Fruit fly (Drosophila melanogaster) whole organism, prepupa: Measurements from ENCODE around the gene CG44037.

ENCODE experiments used
- CG10631 ChIP-seq: fragments of 200-800 bp; sonication (Bioruptor generic); optimal IDR thresholded peaks from 2 replicates; lab custom pipeline; 2016; ENCODE audit warnings: missing biosample characterization, missing genetic modification characterization
- CG10669 ChIP-seq: fragments of 200-800 bp; sonication (Bioruptor generic); optimal IDR thresholded peaks from 3 replicates; lab custom pipeline; 2018; ENCODE audit warnings: missing biosample characterization, mild to moderate bottlenecking, missing genetic modification characterization, moderate library complexity
- CG11294 ChIP-seq: fragments of 200-800 bp; sonication (Bioruptor generic); IDR thresholded peaks from 2 replicates; pipeline ENCODE4 v1.3.6; 2022; ENCODE audit warnings: missing biosample characterization, missing genetic modification characterization
- CG11762 ChIP-seq: fragments of 200-800 bp; sonication (Bioruptor generic); optimal IDR thresholded peaks from 3 replicates; lab custom pipeline; 2016; ENCODE audit warnings: missing biosample characterization, missing genetic modification characterization; ENCODE audit not compliant: insufficient read depth
- CG11902 ChIP-seq: fragments of 200-800 bp; sonication (Bioruptor generic); optimal IDR thresholded peaks from 3 replicates; lab custom pipeline; 2016; ENCODE audit warnings: missing biosample characterization, missing genetic modification characterization
- CG15336 ChIP-seq: fragments of 200-800 bp; sonication (Bioruptor generic); IDR thresholded peaks from 2 replicates; pipeline ENCODE4 v1.3.6; 2022; ENCODE audit warnings: missing biosample characterization, missing genetic modification characterization
- CG1621 ChIP-seq: fragments of 200-800 bp; sonication (Bioruptor generic); optimal IDR thresholded peaks from 3 replicates; lab custom pipeline; 2018; ENCODE audit warnings: missing biosample characterization, mild to moderate bottlenecking, missing genetic modification characterization
- CG16779 ChIP-seq: fragments of 200-800 bp; sonication (Bioruptor generic); optimal IDR thresholded peaks from 3 replicates; lab custom pipeline; 2017; ENCODE audit warnings: missing biosample characterization, mild to moderate bottlenecking, missing genetic modification characterization
- CG3032 ChIP-seq: fragments of 200-800 bp; optimal IDR thresholded peaks from 2 replicates; lab custom pipeline; 2019; ENCODE audit warnings: missing biosample characterization, mild to moderate bottlenecking, missing genetic modification characterization, moderate library complexity
- CG31627 ChIP-seq: fragments of 200-800 bp; sonication (Bioruptor generic); optimal IDR thresholded peaks from 3 replicates; lab custom pipeline; 2016; ENCODE audit warnings: missing biosample characterization, missing genetic modification characterization
- CG32006 ChIP-seq: fragments of 200-800 bp; sonication (Bioruptor generic); optimal IDR thresholded peaks from 3 replicates; lab custom pipeline; 2017; ENCODE audit warnings: missing biosample characterization, mild to moderate bottlenecking, missing genetic modification characterization
- CG34406 ChIP-seq: fragments of 200-800 bp; sonication (Bioruptor generic); optimal IDR thresholded peaks from 3 replicates; lab custom pipeline; 2016; ENCODE audit warnings: missing biosample characterization, missing genetic modification characterization
- CG3919 ChIP-seq: fragments of 200-800 bp; sonication (Bioruptor generic); optimal IDR thresholded peaks from 3 replicates; lab custom pipeline; 2016; ENCODE audit warnings: missing biosample characterization, missing genetic modification characterization
- CG4318 ChIP-seq: fragments of 200-800 bp; sonication (Bioruptor generic); optimal IDR thresholded peaks from 3 replicates; lab custom pipeline; 2017; ENCODE audit warnings: missing biosample characterization, mild to moderate bottlenecking, missing genetic modification characterization
- CG6163 ChIP-seq: fragments of 200-800 bp; sonication (Bioruptor generic); IDR thresholded peaks from 3 replicates; pipeline ENCODE4 v1.3.6; 2022; ENCODE audit warnings: missing biosample characterization, missing genetic modification characterization
- CG6276 ChIP-seq: fragments of 200-800 bp; sonication (Bioruptor generic); optimal IDR thresholded peaks from 2 replicates; lab custom pipeline; 2017; ENCODE audit warnings: missing biosample characterization, mild to moderate bottlenecking, missing genetic modification characterization
- CG6792 ChIP-seq: fragments of 200-800 bp; sonication (Bioruptor generic); optimal IDR thresholded peaks from 3 replicates; lab custom pipeline; 2016; ENCODE audit warnings: missing biosample characterization, missing genetic modification characterization
- CG6808 ChIP-seq: fragments of 200-800 bp; sonication (Bioruptor generic); optimal IDR thresholded peaks from 3 replicates; lab custom pipeline; 2017; ENCODE audit warnings: missing biosample characterization, missing genetic modification characterization, mild to moderate bottlenecking, moderate library complexity, missing genetic modification reagents
- CG6854 ChIP-seq: fragments of 200-800 bp; sonication (Bioruptor generic); optimal IDR thresholded peaks from 2 replicates; lab custom pipeline; 2017; ENCODE audit warnings: missing biosample characterization, mild to moderate bottlenecking, missing genetic modification characterization
- CG7368 ChIP-seq: fragments of 200-800 bp; sonication (Bioruptor generic); optimal IDR thresholded peaks from 3 replicates; lab custom pipeline; 2016; ENCODE audit warnings: missing biosample characterization, missing genetic modification characterization
- CG8319 ChIP-seq: fragments of 200-800 bp; sonication (Bioruptor generic); optimal IDR thresholded peaks from 3 replicates; lab custom pipeline; 2016; ENCODE audit warnings: missing biosample characterization, missing genetic modification characterization
- CG8632 ChIP-seq: fragments of 200-800 bp; sonication (Bioruptor generic); optimal IDR thresholded peaks from 3 replicates; lab custom pipeline; 2016; ENCODE audit warnings: missing biosample characterization, missing genetic modification characterization
- CG9139 ChIP-seq: fragments of 200-800 bp; sonication (Bioruptor generic); optimal IDR thresholded peaks from 3 replicates; lab custom pipeline; 2017; ENCODE audit warnings: missing biosample characterization, mild to moderate bottlenecking, missing genetic modification characterization
- Eip75B ChIP-seq: fragments of 200-800 bp; sonication (Bioruptor generic); optimal IDR thresholded peaks from 3 replicates; lab custom pipeline; 2016; ENCODE audit warnings: missing biosample characterization, missing genetic modification characterization
- Eip78C ChIP-seq: fragments of 200-800 bp; sonication (Bioruptor generic); peaks from one replicate; lab custom pipeline; 2016; ENCODE audit warnings: missing biosample characterization, missing genetic modification characterization
- Eip93F ChIP-seq: fragments of 200-800 bp; sonication (Bioruptor generic); optimal IDR thresholded peaks from 2 replicates; lab custom pipeline; 2016; ENCODE audit warnings: missing biosample characterization, mild to moderate bottlenecking, missing genetic modification characterization
- Ets96B ChIP-seq: fragments of 200-800 bp; optimal IDR thresholded peaks from 2 replicates; lab custom pipeline; 2019; ENCODE audit warnings: missing biosample characterization, mild to moderate bottlenecking, missing genetic modification characterization, moderate library complexity
- Gug ChIP-seq: fragments of 200-800 bp; sonication (Bioruptor generic); IDR thresholded peaks from 2 replicates; pipeline ENCODE4 v1.3.6; 2022; ENCODE audit warnings: missing biosample characterization, missing genetic modification characterization
- Hr38 ChIP-seq: sonication (Bioruptor generic); optimal IDR thresholded peaks from 2 replicates; lab custom pipeline; 2016; ENCODE audit warnings: missing biosample characterization, missing genetic modification characterization
- Hr39 ChIP-seq: fragments of 200-800 bp; sonication (Bioruptor generic); optimal IDR thresholded peaks from 2 replicates; lab custom pipeline; 2016; ENCODE audit warnings: missing biosample characterization, missing genetic modification characterization
- Hr4 ChIP-seq: fragments of 200-800 bp; sonication (Bioruptor generic); optimal IDR thresholded peaks from 3 replicates; lab custom pipeline; 2016; ENCODE audit warnings: missing biosample characterization, missing genetic modification characterization
- Lpt ChIP-seq: fragments of 200-800 bp; sonication (Bioruptor generic); optimal IDR thresholded peaks from 3 replicates; lab custom pipeline; 2016; ENCODE audit warnings: missing biosample characterization, missing genetic modification characterization
- Smox ChIP-seq: fragments of 200-800 bp; sonication (Bioruptor generic); optimal IDR thresholded peaks from 3 replicates; lab custom pipeline; 2016; ENCODE audit warnings: missing biosample characterization, missing genetic modification characterization
- Sox102F ChIP-seq: fragments of 200-800 bp; sonication (Bioruptor generic); optimal IDR thresholded peaks from 2 replicates; lab custom pipeline; 2016; ENCODE audit warnings: missing biosample characterization, mild to moderate bottlenecking, missing genetic modification characterization
- Sox14 ChIP-seq: fragments of 200-800 bp; sonication (Bioruptor generic); optimal IDR thresholded peaks from 3 replicates; lab custom pipeline; 2016; ENCODE audit warnings: missing biosample characterization, missing genetic modification characterization
- Sox15 ChIP-seq: fragments of 200-800 bp; sonication (Bioruptor generic); optimal IDR thresholded peaks from 3 replicates; lab custom pipeline; 2016; ENCODE audit warnings: missing biosample characterization, missing genetic modification characterization
- achi ChIP-seq: fragments of 200-800 bp; sonication (Bioruptor generic); optimal IDR thresholded peaks from 3 replicates; lab custom pipeline; 2016; ENCODE audit warnings: missing biosample characterization, missing genetic modification characterization
- acj6 ChIP-seq: fragments of 200-800 bp; sonication (Bioruptor generic); optimal IDR thresholded peaks from 3 replicates; lab custom pipeline; 2016; ENCODE audit warnings: missing biosample characterization, missing genetic modification characterization
- cyc ChIP-seq: fragments of 200-800 bp; sonication (Bioruptor generic); optimal IDR thresholded peaks from 3 replicates; lab custom pipeline; 2016; ENCODE audit warnings: missing biosample characterization, missing genetic modification characterization
- dac ChIP-seq: fragments of 200-800 bp; sonication (Bioruptor generic); optimal IDR thresholded peaks from 2 replicates; lab custom pipeline; 2017; ENCODE audit warnings: missing biosample characterization, mild to moderate bottlenecking, missing genetic modification characterization
- dsx ChIP-seq: fragments of 200-800 bp; optimal IDR thresholded peaks from 3 replicates; lab custom pipeline; 2019; ENCODE audit warnings: missing biosample characterization, mild to moderate bottlenecking, missing genetic modification characterization, moderate library complexity; ENCODE audit not compliant: poor library complexity, severe bottlenecking
- esn ChIP-seq: fragments of 200-800 bp; sonication (Bioruptor generic); optimal IDR thresholded peaks from 2 replicates; lab custom pipeline; 2016; ENCODE audit warnings: missing biosample characterization, mild to moderate bottlenecking, missing genetic modification characterization, moderate library complexity
- fd59A ChIP-seq: fragments of 200-800 bp; sonication (Bioruptor generic); optimal IDR thresholded peaks from 2 replicates; lab custom pipeline; 2017; ENCODE audit warnings: missing biosample characterization, mild to moderate bottlenecking, missing genetic modification characterization, missing genetic modification reagents
- fd85E ChIP-seq: fragments of 200-800 bp; sonication (Bioruptor generic); optimal IDR thresholded peaks from 3 replicates; lab custom pipeline; 2016; ENCODE audit warnings: missing biosample characterization, missing genetic modification characterization
- lz ChIP-seq: fragments of 200-800 bp; sonication (Bioruptor generic); optimal IDR thresholded peaks from 3 replicates; lab custom pipeline; 2016; ENCODE audit warnings: missing biosample characterization, missing genetic modification characterization
- net ChIP-seq: fragments of 200-800 bp; sonication (Bioruptor generic); optimal IDR thresholded peaks from 3 replicates; lab custom pipeline; 2016; ENCODE audit warnings: missing biosample characterization, missing genetic modification characterization
- salr ChIP-seq, 2 experiments: fragments of 200-800 bp; sonication (Bioruptor generic); optimal IDR thresholded peaks; 3 replicates each; lab custom pipeline; 2016 to 2018; ENCODE audit warnings: missing biosample characterization in 2 of 2, missing genetic modification characterization in 2 of 2, mild to moderate bottlenecking in 1 of 2
- spab ChIP-seq: fragments of 200-800 bp; sonication (Bioruptor generic); optimal IDR thresholded peaks from 2 replicates; lab custom pipeline; 2017; ENCODE audit warnings: missing biosample characterization, mild to moderate bottlenecking, missing genetic modification characterization, missing genetic modification reagents
- ss ChIP-seq, 2 experiments: fragments of 200-800 bp; sonication (Bioruptor generic); optimal IDR thresholded peaks; 2 replicates in 1 of 2; 3 replicates in 1 of 2; lab custom pipeline; 2017 to 2018; ENCODE audit warnings: mild to moderate bottlenecking in 2 of 2, missing biosample characterization in 2 of 2, missing genetic modification characterization in 2 of 2, moderate library complexity in 1 of 2
- svp ChIP-seq: fragments of 200-800 bp; sonication (Bioruptor generic); peaks from one replicate; lab custom pipeline; 2016; ENCODE audit warnings: missing biosample characterization, missing genetic modification characterization
- topi ChIP-seq: fragments of 200-800 bp; sonication (Bioruptor generic); optimal IDR thresholded peaks from 3 replicates; lab custom pipeline; 2016; ENCODE audit warnings: missing biosample characterization, missing genetic modification characterization
- vri ChIP-seq: fragments of 200-800 bp; sonication (Bioruptor generic); optimal IDR thresholded peaks from 3 replicates; lab custom pipeline; 2016; ENCODE audit warnings: missing biosample characterization, mild to moderate bottlenecking, missing genetic modification characterization

The CG44037 gene

DNA sequence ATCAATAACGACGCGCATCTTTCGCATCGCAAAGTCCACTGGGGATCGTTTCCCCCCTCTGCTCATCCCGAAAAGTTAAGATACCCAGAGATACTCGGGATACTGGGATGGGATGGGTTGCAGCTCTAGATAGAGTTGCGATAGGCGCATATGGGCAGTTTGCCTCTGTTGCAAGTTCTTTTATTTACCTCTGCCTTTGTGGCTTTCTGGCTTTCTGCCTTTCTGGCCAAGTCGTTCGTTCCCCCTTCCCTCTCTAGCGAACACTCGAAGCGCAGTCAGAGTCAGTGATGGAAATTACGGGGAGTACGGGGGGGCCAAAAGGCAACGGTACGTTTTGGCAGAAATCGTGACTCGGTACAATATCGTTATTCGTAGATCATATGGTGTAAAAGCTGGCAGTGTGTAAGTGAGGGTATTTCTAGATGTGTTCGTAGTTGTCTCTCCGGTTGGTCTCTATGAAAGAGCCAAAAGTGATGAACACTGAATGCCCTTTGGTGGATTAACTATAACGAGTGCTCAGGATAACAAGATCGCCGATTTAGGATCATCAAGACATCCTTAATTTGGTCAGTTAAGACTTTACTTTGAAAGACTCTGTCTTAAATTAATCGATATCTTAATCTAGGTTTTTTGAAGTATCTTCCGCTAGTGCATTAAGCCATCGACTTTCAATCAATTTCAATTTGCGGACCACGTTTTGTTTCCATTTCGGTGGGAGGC is 30.2 kb downstream of the CG44037 start:
- no peak for TF ChIP-seq achi
- TF ChIP-seq CG8319 (GFP tag; lab: Kevin White, UChicago), result no peak
- peak; percentile 46 for TF ChIP-seq Ets96B (tag; lab: Kevin White, UChicago)
- peak; percentile 9 for TF ChIP-seq CG10669 (GFP tag; lab: Kevin White, UChicago)
- TF ChIP-seq Hr38 (GFP tag; lab: Kevin White, UChicago), result no peak
- TF ChIP-seq ss (GFP tag; optimal IDR thresholded peaks at IDR 0.05; lab: Kevin White, UChicago), result peak in 1 of 2 experiments; percentile 15
- peak; percentile 2 for TF ChIP-seq CG10631 (GFP tag; lab: Kevin White, UChicago)
- no peak for TF ChIP-seq CG11762 (GFP tag; lab: Kevin White, UChicago)
- no peak for TF ChIP-seq topi (GFP tag; lab: Kevin White, UChicago)
- TF ChIP-seq CG8632 (GFP tag; lab: Kevin White, UChicago), result no peak
- TF ChIP-seq salr (GFP tag; optimal IDR thresholded peaks at IDR 0.05; lab: Kevin White, UChicago), result no peak
- TF ChIP-seq dsx (GFP tag; lab: Kevin White, UChicago), result no peak
- no peak for TF ChIP-seq CG31627 (GFP tag; lab: Kevin White, UChicago)
- TF ChIP-seq Gug, result no peak
- TF ChIP-seq net (GFP tag; lab: Kevin White, UChicago), result no peak
- no peak for TF ChIP-seq CG34406 (GFP tag; lab: Kevin White, UChicago)
- TF ChIP-seq acj6 (GFP tag; lab: Kevin White, UChicago), result no peak
- TF ChIP-seq Sox14 (GFP tag; lab: Kevin White, UChicago), result no peak
- TF ChIP-seq CG11294 (GFP tag; lab: Robert Waterston, UW), result no peak
- no peak for TF ChIP-seq Hr39
- TF ChIP-seq CG3032, result no peak
- TF ChIP-seq spab (GFP tag; lab: Kevin White, UChicago), result peak; percentile 4
- no peak for TF ChIP-seq lz (GFP tag; lab: Kevin White, UChicago)
- no peak for TF ChIP-seq CG3919 (GFP tag; lab: Kevin White, UChicago)
- TF ChIP-seq dac (GFP tag; lab: Kevin White, UChicago), result no peak
- TF ChIP-seq CG1621 (tag; lab: Kevin White, UChicago), result no peak
- peak; percentile 52 for TF ChIP-seq svp (GFP tag; lab: Kevin White, UChicago)
- TF ChIP-seq fd59A (GFP tag; lab: Kevin White, UChicago), result no peak
- TF ChIP-seq CG15336 (GFP tag; lab: Robert Waterston, UW), result no peak
- TF ChIP-seq CG6163 (GFP tag; lab: Robert Waterston, UW), result peak; percentile 54; the same call in 1 of the 3 replicates
- TF ChIP-seq esn (GFP tag; lab: Kevin White, UChicago), result no peak
- TF ChIP-seq CG11902 (GFP tag; lab: Kevin White, UChicago), result no peak
- no peak for TF ChIP-seq Smox (GFP tag; lab: Kevin White, UChicago)
- TF ChIP-seq CG9139, result no peak
- no peak for TF ChIP-seq CG6276 (GFP tag; lab: Kevin White, UChicago)
- TF ChIP-seq Sox102F (GFP tag; lab: Kevin White, UChicago), result no peak
- TF ChIP-seq CG4318 (GFP tag; lab: Kevin White, UChicago), result no peak
- no peak for TF ChIP-seq CG7368
- TF ChIP-seq Lpt (GFP tag; lab: Kevin White, UChicago), result no peak
- no peak for TF ChIP-seq CG6854
- TF ChIP-seq Eip78C (GFP tag; lab: Kevin White, UChicago), result peak; percentile 66
- peak; percentile 0 for TF ChIP-seq Eip75B (GFP tag; lab: Kevin White, UChicago)
- TF ChIP-seq Eip93F (GFP tag; lab: Kevin White, UChicago), result no peak
- TF ChIP-seq CG32006 (GFP tag; lab: Kevin White, UChicago), result peak; percentile 56
- no peak for TF ChIP-seq fd85E
- peak; percentile 45 for TF ChIP-seq Hr4 (GFP tag; lab: Kevin White, UChicago)
- TF ChIP-seq CG16779 (tag; lab: Kevin White, UChicago), result no peak
- no peak for TF ChIP-seq Sox15 (GFP tag; lab: Kevin White, UChicago)
- TF ChIP-seq CG6792 (GFP tag; lab: Kevin White, UChicago), result no peak
- TF ChIP-seq CG6808 (GFP tag; lab: Kevin White, UChicago), result no peak
- TF ChIP-seq cyc (GFP tag; lab: Kevin White, UChicago), result no peak
- no peak for TF ChIP-seq vri (GFP tag; lab: Kevin White, UChicago)
